Worm (Caenorhabditis elegans): ENCODE data around the gene ZK792.4.

Gene ZK792.4

ce11 chrIV:11695634-11696033 lies 13.8 kb upstream of the ZK792.4 start (continued):
- TF ChIP-seq lin-54 (GFP tag; optimal IDR thresholded peaks at IDR 0.05) (peak; percentile 63), madf-8 (GFP tag; conservative IDR thresholded peaks at IDR 0.05) (peak; percentile 95), efl-1 (GFP tag; optimal IDR thresholded peaks at IDR 0.05) (peak; percentile 49), tbp1 (GFP tag; optimal IDR thresholded peaks at IDR 0.05) (peak; percentile 43), tlf-1 (GFP tag; optimal IDR thresholded peaks at IDR 0.05) (peak; percentile 41), xnd-1 (tag; optimal IDR thresholded peaks at IDR 0.05) (peak; percentile 97), snpc-3.4 (tag; optimal IDR thresholded peaks at IDR 0.05) (peak; percentile 25), athp-1 (tag; optimal IDR thresholded peaks at IDR 0.05) (peak; percentile 7), nhr-120 (GFP tag; IDR thresholded peaks at IDR 0.05) (no peak), lsl-1 (GFP tag; optimal IDR thresholded peaks at IDR 0.05) (peak; percentile 98), madf-6 (GFP tag; IDR thresholded peaks at IDR 0.05) (peak; percentile 95), egl-18 (GFP tag; IDR thresholded peaks at IDR 0.05) (no peak)

ce11 chrIV:11694143-11694542 lies 12.3 kb upstream of the ZK792.4 start, which contains the start of gene ZK792.7:
TSS of gene ZK792.7 (plus strand) at chrIV:11694443.
- TF ChIP-seq egl-18 (GFP tag; IDR thresholded peaks at IDR 0.05): no peak
- TF ChIP-seq F57C9.4 (tag; optimal IDR thresholded peaks at IDR 0.05): no peak
- TF ChIP-seq F57A8.1 (GFP tag; optimal IDR thresholded peaks at IDR 0.05): no peak
- TF ChIP-seq pha-4 (tag; optimal IDR thresholded peaks at IDR 0.05): no peak

DNA sequence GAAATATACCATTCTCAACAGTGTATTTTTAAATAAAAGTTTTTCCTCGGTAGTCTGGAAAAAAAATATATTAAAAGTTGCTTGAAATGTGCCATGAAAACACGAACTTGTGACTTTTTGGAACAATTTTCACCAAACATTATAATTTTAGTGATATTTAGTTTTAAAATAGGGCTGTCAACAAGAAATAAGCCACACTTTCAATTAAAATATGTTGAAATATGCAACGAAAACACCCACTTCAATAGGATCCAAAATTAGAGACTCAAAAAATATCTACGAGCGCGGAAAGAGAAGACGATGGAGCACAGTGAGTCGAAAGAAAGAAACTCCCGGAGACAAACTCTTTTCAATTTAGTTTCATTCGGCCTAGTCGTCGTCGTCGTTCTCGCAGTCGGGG lies 11.7 kb upstream of the ZK792.4 start, which contains the start of gene ZK792.12:
TSS of gene ZK792.12 (plus strand) at position 301 of the 400 bp plus-strand sequence.
- TF ChIP-seq lin-54 (GFP tag; optimal IDR thresholded peaks at IDR 0.05) (no peak), madf-6 (GFP tag; IDR thresholded peaks at IDR 0.05) (no peak), cebp-2 (GFP tag; IDR thresholded peaks at IDR 0.05) (no peak), snpc-3.4 (tag; optimal IDR thresholded peaks at IDR 0.05) (no peak), mes-4 (tag; optimal IDR thresholded peaks at IDR 0.05) (no peak), xnd-1 (tag; optimal IDR thresholded peaks at IDR 0.05) (no peak), nfya-2 (GFP tag; IDR thresholded peaks at IDR 0.05) (no peak), sdz-38 (tag; optimal IDR thresholded peaks at IDR 0.05) (no peak), lsl-1 (GFP tag; optimal IDR thresholded peaks at IDR 0.05) (no peak), ceh-100 (GFP tag; IDR thresholded peaks at IDR 0.05) (no peak), repo-1 (tag; optimal IDR thresholded peaks at IDR 0.05) (no peak)

DNA sequence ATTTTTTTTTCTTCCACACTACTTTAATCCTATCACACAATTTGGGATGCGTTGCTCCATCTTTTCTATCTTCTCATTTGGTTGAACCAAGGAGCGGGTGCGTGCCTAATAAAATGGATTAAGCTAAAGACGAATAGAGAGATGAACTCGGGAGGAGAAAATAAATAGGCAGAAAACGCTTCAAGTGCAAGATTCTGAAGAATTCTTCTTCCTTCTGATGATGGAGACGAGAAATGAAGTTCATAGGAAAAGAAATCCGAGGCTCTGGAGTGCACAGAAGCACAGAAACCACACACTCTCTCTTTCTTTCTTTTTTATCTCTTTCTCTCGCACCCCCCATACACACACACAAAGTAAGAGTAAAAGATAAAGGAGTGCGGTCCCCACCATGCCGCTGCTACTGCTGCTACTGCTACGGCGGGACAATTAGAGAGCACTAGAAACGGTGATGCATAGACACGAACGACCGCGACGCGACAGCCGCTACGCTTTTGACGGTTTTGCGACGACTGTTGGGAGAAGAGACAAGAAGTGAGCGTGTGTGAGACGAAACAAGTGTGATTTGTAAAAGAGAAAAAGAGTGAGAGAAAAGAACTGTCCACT lies 10.4 kb upstream of the ZK792.4 start:
- no peak for TF ChIP-seq dpl-1 (GFP tag; optimal IDR thresholded peaks at IDR 0.05)
- TF ChIP-seq cebp-2 (GFP tag; IDR thresholded peaks at IDR 0.05): no peak
- peak; percentile 89 for TF ChIP-seq ets-4 (GFP tag; optimal IDR thresholded peaks at IDR 0.05)
- TF ChIP-seq madf-3 (GFP tag; IDR thresholded peaks at IDR 0.05): peak; percentile 83
- no peak for TF ChIP-seq unc-62 (GFP tag; optimal IDR thresholded peaks at IDR 0.05)
- no peak for TF ChIP-seq hlh-12 (tag; optimal IDR thresholded peaks at IDR 0.05)
- no peak for TF ChIP-seq lag-1 (GFP tag; IDR thresholded peaks at IDR 0.05)
- peak; percentile 50 for TF ChIP-seq tbp1 (GFP tag; optimal IDR thresholded peaks at IDR 0.05)
- no peak for TF ChIP-seq ceh-100 (GFP tag; IDR thresholded peaks at IDR 0.05)
- no peak for TF ChIP-seq Y95B8A.8 (GFP tag; IDR thresholded peaks at IDR 0.05)
- TF ChIP-seq atf-7 (tag; optimal IDR thresholded peaks at IDR 0.05): peak; percentile 48
- no peak for TF ChIP-seq lsl-1 (GFP tag; optimal IDR thresholded peaks at IDR 0.05)
- no peak for TF ChIP-seq F37B4.10 (GFP tag; IDR thresholded peaks at IDR 0.05)
- TF ChIP-seq bed-2 (GFP tag; IDR thresholded peaks at IDR 0.05): no peak
- no peak for TF ChIP-seq mel-28 (tag; optimal IDR thresholded peaks at IDR 0.05; ENCODE audit: borderline replicate concordance)
- TF ChIP-seq Y56A3A.18 (GFP tag; IDR thresholded peaks at IDR 0.05): peak; percentile 45; the same call in 1 of the 2 replicates
- TF ChIP-seq C06A6.2 (GFP tag; conservative IDR thresholded peaks at IDR 0.05): no peak
- 0 out of 2 replicates have a peak, but pooled peaks have one; percentile 23 for TF ChIP-seq rcor-1 (GFP tag; IDR thresholded peaks at IDR 0.05)
- TF ChIP-seq F10E7.11 (tag; optimal IDR thresholded peaks at IDR 0.05): no peak
- TF ChIP-seq repo-1 (tag; optimal IDR thresholded peaks at IDR 0.05): peak; percentile 28
- peak; percentile 90 for TF ChIP-seq hmg-1.2 (GFP tag; IDR thresholded peaks at IDR 0.05)
- no peak for TF ChIP-seq ceh-58 (GFP tag; IDR thresholded peaks at IDR 0.05)
- TF ChIP-seq B0261.1 (tag; optimal IDR thresholded peaks at IDR 0.05): no peak
- TF ChIP-seq ztf-6 (GFP tag; IDR thresholded peaks at IDR 0.05): no peak
- TF ChIP-seq somi-1 (GFP tag; optimal IDR thresholded peaks at IDR 0.05): no peak
- TF ChIP-seq nfya-2 (GFP tag; IDR thresholded peaks at IDR 0.05): no peak
- no peak for TF ChIP-seq nhr-179 (tag; optimal IDR thresholded peaks at IDR 0.05)
- TF ChIP-seq F23B12.7 (tag; optimal IDR thresholded peaks at IDR 0.05; ENCODE audit: insufficient read depth): no peak
- TF ChIP-seq snpc-3.4 (tag; optimal IDR thresholded peaks at IDR 0.05): no peak

All from whole organism, young adult.